Fruit fly (Drosophila melanogaster) whole organism, embryonic: Measurements from ENCODE around the gene CG33643.

Source experiments
- CG1024 ChIP-seq: fragments of 200-800 bp; sonication (Bioruptor generic); IDR thresholded peaks from 2 replicates; pipeline ENCODE4 v1.3.6; 2022; ENCODE audit warnings: missing biosample characterization, missing genetic modification characterization
- CG10959 ChIP-seq: fragments of 200-800 bp; sonication (Bioruptor generic); IDR thresholded peaks from 2 replicates; pipeline ENCODE4 v1.3.6; 2022; ENCODE audit warnings: missing biosample characterization, missing genetic modification characterization
- CG12236 ChIP-seq: fragments of 200-800 bp; sonication (Bioruptor generic); optimal IDR thresholded peaks from 2 replicates; lab custom pipeline; 2016; ENCODE audit warnings: missing biosample characterization, missing genetic modification characterization
- CG12391 ChIP-seq: fragments of 200-800 bp; sonication (Bioruptor generic); optimal IDR thresholded peaks from 3 replicates; lab custom pipeline; 2018; ENCODE audit warnings: missing biosample characterization, mild to moderate bottlenecking, missing genetic modification characterization, moderate library complexity
- CG14014 ChIP-seq: fragments of 200-800 bp; sonication (Bioruptor generic); IDR thresholded peaks from 2 replicates; pipeline ENCODE4 v1.3.6; 2022; ENCODE audit warnings: missing biosample characterization, missing genetic modification characterization
- CG1647 ChIP-seq: fragments of 200-800 bp; sonication (Bioruptor generic); optimal IDR thresholded peaks from 3 replicates; lab custom pipeline; 2016; ENCODE audit warnings: missing biosample characterization, missing genetic modification characterization
- CG17612 ChIP-seq: fragments of 200-800 bp; sonication (Bioruptor generic); IDR thresholded peaks from 2 replicates; pipeline ENCODE4 v1.3.6; 2022; ENCODE audit warnings: missing biosample characterization, missing genetic modification characterization
- CG17829 ChIP-seq: fragments of 200-800 bp; optimal IDR thresholded peaks from 2 replicates; lab custom pipeline; 2019; ENCODE audit warnings: missing biosample characterization, mild to moderate bottlenecking, missing genetic modification characterization, moderate library complexity
- CG18476 ChIP-seq: fragments of 200-800 bp; sonication (Bioruptor generic); optimal IDR thresholded peaks from 2 replicates; lab custom pipeline; 2016; ENCODE audit warnings: missing biosample characterization, mild to moderate bottlenecking, missing genetic modification characterization
- CG2712 ChIP-seq: fragments of 200-800 bp; optimal IDR thresholded peaks from 3 replicates; lab custom pipeline; 2019; ENCODE audit warnings: missing biosample characterization, mild to moderate bottlenecking, missing genetic modification characterization, moderate library complexity
- CG30020 ChIP-seq: fragments of 200-800 bp; optimal IDR thresholded peaks from 2 replicates; lab custom pipeline; 2019; ENCODE audit warnings: missing biosample characterization, mild to moderate bottlenecking, missing genetic modification characterization, moderate library complexity
- CG31388 ChIP-seq: fragments of 200-800 bp; sonication (Bioruptor generic); optimal IDR thresholded peaks from 2 replicates; lab custom pipeline; 2016; ENCODE audit warnings: missing biosample characterization, missing genetic modification characterization
- CG31441 ChIP-seq: fragments of 200-800 bp; sonication (Bioruptor generic); IDR thresholded peaks from 2 replicates; pipeline ENCODE4 v1.3.6; 2022; ENCODE audit warnings: missing biosample characterization, missing genetic modification characterization
- CG3163 ChIP-seq: fragments of 200-800 bp; sonication (Bioruptor generic); optimal IDR thresholded peaks from 3 replicates; lab custom pipeline; 2016; ENCODE audit warnings: missing biosample characterization, missing genetic modification characterization
- CG33557 ChIP-seq: fragments of 200-800 bp; sonication (Bioruptor generic); optimal IDR thresholded peaks from 2 replicates; lab custom pipeline; 2019; ENCODE audit warnings: missing biosample characterization, mild to moderate bottlenecking, missing genetic modification characterization, moderate library complexity
- CG34422 ChIP-seq: fragments of 200-800 bp; sonication (Bioruptor generic); IDR thresholded peaks from 3 replicates; pipeline ENCODE4 v1.3.6; 2022; ENCODE audit warnings: missing biosample characterization, missing genetic modification characterization
- CG42726 ChIP-seq: fragments of 200-800 bp; sonication (Bioruptor generic); IDR thresholded peaks from 2 replicates; pipeline ENCODE4 v1.3.6; 2022; ENCODE audit warnings: missing biosample characterization, missing genetic modification characterization; ENCODE audit not compliant: partially characterized antibody
- CG4328 ChIP-seq: fragments of 200-800 bp; sonication (Bioruptor generic); optimal IDR thresholded peaks from 3 replicates; lab custom pipeline; 2017; ENCODE audit warnings: missing biosample characterization, missing genetic modification reagents, missing genetic modification characterization
- CG43689 ChIP-seq: fragments of 200-800 bp; sonication (Bioruptor generic); IDR thresholded peaks from 2 replicates; pipeline ENCODE4 v1.3.6; 2022; ENCODE audit warnings: missing biosample characterization, missing genetic modification characterization
- CG4424 ChIP-seq: fragments of 200-800 bp; sonication (Bioruptor generic); optimal IDR thresholded peaks from 3 replicates; lab custom pipeline; 2016; ENCODE audit warnings: missing biosample characterization, missing genetic modification characterization
- CG7556 ChIP-seq: fragments of 200-800 bp; sonication (Bioruptor generic); optimal IDR thresholded peaks from 2 replicates; lab custom pipeline; 2017; ENCODE audit warnings: missing biosample characterization, mild to moderate bottlenecking, missing genetic modification characterization
- CG8281 ChIP-seq: fragments of 200-800 bp; sonication (Bioruptor generic); optimal IDR thresholded peaks from 2 replicates; lab custom pipeline; 2018; ENCODE audit warnings: missing biosample characterization, mild to moderate bottlenecking, missing genetic modification characterization, moderate library complexity
- Deaf1 ChIP-seq: fragments of 200-800 bp; optimal IDR thresholded peaks from 3 replicates; lab custom pipeline; 2019; ENCODE audit warnings: missing biosample characterization, mild to moderate bottlenecking, missing genetic modification characterization, moderate library complexity
- Dref ChIP-seq: fragments of 200-800 bp; sonication (Bioruptor generic); IDR thresholded peaks from 2 replicates; pipeline ENCODE4 v1.3.6; 2022; ENCODE audit warnings: missing biosample characterization, missing genetic modification characterization
- HmgZ ChIP-seq: fragments of 200-800 bp; sonication (Bioruptor generic); optimal IDR thresholded peaks from 2 replicates; lab custom pipeline; 2018; ENCODE audit warnings: missing biosample characterization, mild to moderate bottlenecking, missing genetic modification characterization
- Hmr ChIP-seq: fragments of 200-800 bp; sonication (Bioruptor generic); optimal IDR thresholded peaks from 3 replicates; lab custom pipeline; 2017; ENCODE audit warnings: mild to moderate bottlenecking, missing biosample characterization, missing genetic modification reagents, missing genetic modification characterization
- MBD-R2 ChIP-seq: fragments of 200-800 bp; sonication (Bioruptor generic); IDR thresholded peaks from 2 replicates; pipeline ENCODE4 v1.3.6; 2022; ENCODE audit warnings: missing biosample characterization, missing genetic modification characterization
- Spps ChIP-seq: fragments of 200-800 bp; sonication (Bioruptor generic); optimal IDR thresholded peaks from 2 replicates; lab custom pipeline; 2018; ENCODE audit warnings: missing biosample characterization, mild to moderate bottlenecking, missing genetic modification characterization
- Sry-δ ChIP-seq: fragments of 200-800 bp; sonication (Bioruptor generic); optimal IDR thresholded peaks from 2 replicates; lab custom pipeline; 2016; ENCODE audit warnings: missing biosample characterization, missing genetic modification characterization
- Usf ChIP-seq: fragments of 200-800 bp; sonication (Bioruptor generic); optimal IDR thresholded peaks from 2 replicates; lab custom pipeline; 2017; ENCODE audit warnings: missing genotype, missing biosample characterization, missing genetic modification characterization
- cad ChIP-seq: fragments of >200 bp; optimal IDR thresholded peaks from 2 replicates; lab custom pipeline; 2017; ENCODE audit warnings: missing biosample characterization, missing genetic modification characterization
- cg ChIP-seq: fragments of 200-800 bp; sonication (Bioruptor generic); optimal IDR thresholded peaks from 3 replicates; lab custom pipeline; 2019; ENCODE audit warnings: missing biosample characterization, mild to moderate bottlenecking, missing genetic modification characterization, moderate library complexity
- chif ChIP-seq, 2 experiments: fragments of 200-800 bp; sonication (Bioruptor generic); optimal IDR thresholded peaks; 3 replicates each; lab custom pipeline; 2016; ENCODE audit warnings: missing biosample characterization in 2 of 2, missing genetic modification characterization in 2 of 2
- corto ChIP-seq: fragments of 200-800 bp; sonication (Bioruptor generic); optimal IDR thresholded peaks from 2 replicates; lab custom pipeline; 2016; ENCODE audit warnings: missing biosample characterization, mild to moderate bottlenecking, missing genetic modification characterization, moderate library complexity
- dimm ChIP-seq: fragments of 200-800 bp; sonication (Bioruptor generic); IDR thresholded peaks from 2 replicates; pipeline ENCODE4 v1.3.6; 2022; ENCODE audit warnings: missing biosample characterization, missing genetic modification characterization
- fd64A ChIP-seq: fragments of 200-800 bp; sonication (Bioruptor generic); optimal IDR thresholded peaks from 3 replicates; lab custom pipeline; 2018; ENCODE audit warnings: missing biosample characterization, mild to moderate bottlenecking, missing genetic modification characterization
- fd96Cb ChIP-seq: fragments of 200-800 bp; sonication (Bioruptor generic); optimal IDR thresholded peaks from 2 replicates; lab custom pipeline; 2018; ENCODE audit warnings: missing biosample characterization, mild to moderate bottlenecking, missing genetic modification characterization, moderate library complexity
- gcm ChIP-seq: fragments of 200-800 bp; sonication (Bioruptor generic); optimal IDR thresholded peaks from 2 replicates; lab custom pipeline; 2019; ENCODE audit warnings: missing biosample characterization, mild to moderate bottlenecking, missing genetic modification characterization, moderate library complexity
- grau ChIP-seq: fragments of 200-800 bp; optimal IDR thresholded peaks from 3 replicates; lab custom pipeline; 2019; ENCODE audit warnings: missing biosample characterization, mild to moderate bottlenecking, missing genetic modification characterization, moderate library complexity
- klu ChIP-seq: fragments of 200-800 bp; sonication (Bioruptor generic); IDR thresholded peaks from 2 replicates; pipeline ENCODE4 v1.3.6; 2022; ENCODE audit warnings: missing biosample characterization, missing genetic modification characterization
- lilli ChIP-seq: fragments of 200-800 bp; sonication (Bioruptor generic); optimal IDR thresholded peaks from 3 replicates; lab custom pipeline; 2016; ENCODE audit warnings: missing biosample characterization, missing genetic modification characterization
- org-1 ChIP-seq: fragments of 200-800 bp; sonication (Bioruptor generic); optimal IDR thresholded peaks from 2 replicates; lab custom pipeline; 2017; ENCODE audit warnings: missing biosample characterization, missing genetic modification characterization
- otp ChIP-seq: fragments of 200-800 bp; sonication (Bioruptor generic); IDR thresholded peaks from 3 replicates; pipeline ENCODE4, ENCODE4 v1.3.6; 2022; ENCODE audit warnings: missing biosample characterization, missing genetic modification characterization
- p53 ChIP-seq: fragments of 200-800 bp; sonication (Bioruptor generic); optimal IDR thresholded peaks from 2 replicates; lab custom pipeline; 2016; ENCODE audit warnings: missing biosample characterization, missing genetic modification characterization
- prd ChIP-seq, 3 experiments: fragments of >200 bp in 2 of 3; fragments of 200-800 bp in 1 of 3; sonication (Bioruptor generic) in 1 of 3; optimal IDR thresholded peaks in 2 of 3; IDR thresholded peaks in 1 of 3; 2 replicates in 2 of 3; 3 replicates in 1 of 3; pipeline versions ENCODE4 v1.3.6 to Lab custom; 2017 to 2022; ENCODE audit warnings: missing biosample characterization in 1 of 3, missing genetic modification characterization in 1 of 3
- seq ChIP-seq: fragments of 200-800 bp; sonication (Bioruptor generic); IDR thresholded peaks from 2 replicates; pipeline ENCODE4 v1.3.6; 2022; ENCODE audit warnings: missing biosample characterization, missing genetic modification characterization
- slbo ChIP-seq: fragments of 200-800 bp; sonication (Bioruptor generic); IDR thresholded peaks from 2 replicates; pipeline ENCODE4 v1.3.6; 2022; ENCODE audit warnings: missing biosample characterization, missing genetic modification characterization
- sr ChIP-seq: fragments of 200-800 bp; sonication (Bioruptor generic); IDR thresholded peaks from 3 replicates; pipeline ENCODE4 v1.3.6; 2022; ENCODE audit warnings: missing biosample characterization, missing genetic modification characterization
- tx ChIP-seq: fragments of 200-800 bp; sonication (Bioruptor generic); optimal IDR thresholded peaks from 2 replicates; lab custom pipeline; 2016; ENCODE audit warnings: missing biosample characterization, missing genetic modification characterization
- zen2 ChIP-seq: fragments of 200-800 bp; sonication (Bioruptor generic); IDR thresholded peaks from 3 replicates; pipeline ENCODE4 v1.3.6; 2022; ENCODE audit warnings: missing biosample characterization, missing genetic modification characterization; ENCODE audit not compliant: partially characterized antibody

CG33643 gene

dm6 chr2L:13549973-13550458 is 19.1 kb downstream of the CG33643 start, which contains the start of gene kuz (continued):
- TF ChIP-seq fd96Cb (tag; lab: Kevin White, UChicago) (no peak), CG18476 (GFP tag; lab: Kevin White, UChicago) (no peak), p53 (GFP tag; lab: Kevin White, UChicago) (no peak), corto (no peak), CG2712 (tag; lab: Kevin White, UChicago) (peak; percentile 41), gcm (GFP tag; lab: Kevin White, UChicago) (no peak), chif (GFP tag; optimal IDR thresholded peaks at IDR 0.05; lab: Kevin White, UChicago) (no peak), CG8281 (tag; lab: Kevin White, UChicago) (no peak), otp (GFP tag; lab: Robert Waterston, UW) (no peak; the same call in 2 of the 3 replicates), Deaf1 (peak; percentile 86), cad (no peak), slbo (GFP tag; lab: Robert Waterston, UW) (0 out of 2 replicates have a peak, but pooled peaks have one; percentile 16), fd64A (GFP tag; lab: Kevin White, UChicago) (peak; percentile 39), CG17829 (tag; lab: Kevin White, UChicago) (peak; percentile 36), MBD-R2 (GFP tag; lab: Robert Waterston, UW) (peak; percentile 38; the same call in 1 of the 2 replicates), CG12236 (peak; percentile 6), prd (optimal IDR thresholded peaks at IDR 0.05; lab: Kevin White, UChicago) (no peak), prd (GFP tag; IDR thresholded peaks at IDR 0.05; lab: Robert Waterston, UW) (no peak; the same call in 2 of the 3 replicates), CG4424 (GFP tag; lab: Kevin White, UChicago) (no peak), Usf (GFP tag; lab: Kevin White, UChicago) (no peak), CG1647 (GFP tag; lab: Kevin White, UChicago) (peak; percentile 4), CG43689 (no peak), tx (GFP tag; lab: Kevin White, UChicago) (peak; percentile 4), CG10959 (GFP tag; lab: Robert Waterston, UW) (no peak; the same call in 1 of the 2 replicates), CG1024 (GFP tag; lab: Robert Waterston, UW) (no peak), HmgZ (tag; lab: Kevin White, UChicago) (peak; percentile 64), klu (GFP tag; lab: Robert Waterston, UW) (no peak), CG3163 (GFP tag; lab: Kevin White, UChicago) (peak; percentile 41), CG34422 (GFP tag; lab: Robert Waterston, UW) (no peak; the same call in 2 of the 3 replicates), CG4328 (GFP tag; lab: Kevin White, UChicago) (peak; percentile 37), Hmr (GFP tag; lab: Kevin White, UChicago) (peak; percentile 72), CG30020 (no peak), zen2 (GFP tag; lab: Robert Waterston, UW) (no peak; the same call in 1 of the 3 replicates), grau (tag; lab: Kevin White, UChicago) (peak; percentile 40), sr (GFP tag; lab: Robert Waterston, UW) (no peak; the same call in 2 of the 3 replicates), seq (no peak), CG42726 (GFP tag; lab: Robert Waterston, UW) (peak; percentile 79), CG31441 (GFP tag; lab: Robert Waterston, UW) (peak; percentile 29; the same call in 1 of the 2 replicates), Dref (GFP tag; lab: Robert Waterston, UW) (no peak), lilli (GFP tag; lab: Kevin White, UChicago) (peak; percentile 34), Spps (tag; lab: Kevin White, UChicago) (no peak), CG17612 (GFP tag; lab: Robert Waterston, UW) (no peak), org-1 (GFP tag; lab: Kevin White, UChicago) (no peak), CG12391 (tag; lab: Kevin White, UChicago) (peak; percentile 67), dimm (GFP tag; lab: Robert Waterston, UW) (no peak), CG14014 (GFP tag; lab: Robert Waterston, UW) (peak; percentile 59; the same call in 1 of the 2 replicates), cg (GFP tag; lab: Kevin White, UChicago) (peak; percentile 97), CG7556 (GFP tag; lab: Kevin White, UChicago) (no peak), Sry-δ (peak; percentile 53), CG31388 (GFP tag; lab: Kevin White, UChicago) (no peak), CG33557 (peak; percentile 12)
